Worm (Caenorhabditis elegans) whole organism, midembryonic: Measurements from ENCODE around the gene mif-4.

Experiments used
- T22C8.4 ChIP-seq: fragments of 200-800 bp; sonication (Bioruptor generic); IDR thresholded peaks from 2 replicates; pipeline ENCODE4 v1.3.6; 2022; ENCODE audit warnings: missing genetic modification characterization, missing compliant biosample characterization
- cog-1 ChIP-seq: sonication (generic microtip); optimal IDR thresholded peaks from 2 replicates; lab custom pipeline; 2016; ENCODE audit warnings: missing genetic modification characterization, missing compliant biosample characterization
- flt-1 ChIP-seq: fragments of 200-800 bp; sonication (Bioruptor generic); IDR thresholded peaks from 2 replicates; pipeline ENCODE4 v1.3.6; 2022; ENCODE audit warnings: missing genetic modification characterization, missing compliant biosample characterization
- klf-2 ChIP-seq: fragments of 200-800 bp; sonication (Bioruptor generic); conservative IDR thresholded peaks from 2 replicates; pipeline ENCODE4 v1.3.6; 2022; ENCODE audit warnings: missing genetic modification reagents, missing genetic modification characterization, missing compliant biosample characterization
- med-1 ChIP-seq: sonication (generic microtip); optimal IDR thresholded peaks from 2 replicates; lab custom pipeline; 2017; ENCODE audit warnings: missing genetic modification characterization, mild to moderate bottlenecking, missing compliant biosample characterization, antibody characterized with exemption, missing genetic modification reagents; ENCODE audit not compliant: insufficient read depth
- ref-1 ChIP-seq: fragments of 200-800 bp; sonication (Bioruptor generic); conservative IDR thresholded peaks from 2 replicates; pipeline ENCODE4 v1.3.6; 2022; ENCODE audit warnings: missing genetic modification reagents, missing genetic modification characterization, missing compliant biosample characterization
- tab-1 ChIP-seq: fragments of 200-800 bp; sonication (Bioruptor generic); IDR thresholded peaks from 2 replicates; pipeline ENCODE4 v1.3.6; 2022; ENCODE audit warnings: missing genetic modification characterization, missing compliant biosample characterization
- ztf-23 ChIP-seq: fragments of 200-800 bp; sonication (Bioruptor generic); IDR thresholded peaks from 2 replicates; pipeline ENCODE4 v1.3.6; 2022; ENCODE audit warnings: missing genetic modification reagents, missing genetic modification characterization, missing compliant biosample characterization
- ztf-29 ChIP-seq: fragments of 200-800 bp; sonication (Bioruptor generic); IDR thresholded peaks from 2 replicates; pipeline ENCODE4 v1.3.6; 2022; ENCODE audit warnings: missing genetic modification reagents, missing genetic modification characterization, missing compliant biosample characterization

ce11 chrIV:6294081-6294480 lies 41.7 kb downstream of the mif-4 start, which contains the start of gene hil-2:
- TF ChIP-seq T22C8.4, result no peak
- TF ChIP-seq klf-2 (GFP tag; lab: Robert Waterston, UW), result no peak
- no peak for TF ChIP-seq med-1 (GFP tag; lab: Kevin White, UChicago)
- TF ChIP-seq ref-1 (GFP tag; lab: Robert Waterston, UW), result no peak
- TF ChIP-seq ztf-29, result no peak
- TF ChIP-seq tab-1 (GFP tag; lab: Robert Waterston, UW), result no peak
- TF ChIP-seq ztf-23 (GFP tag; lab: Robert Waterston, UW), result no peak
- peak; percentile 75; the same call in 1 of the 2 replicates for TF ChIP-seq flt-1 (GFP tag; lab: Robert Waterston, UW)
- no peak for TF ChIP-seq cog-1 (tag; lab: Kevin White, UChicago)
